Worm (Caenorhabditis elegans): ENCODE data around the gene C14A11.5.

Gene C14A11.5

DNA sequence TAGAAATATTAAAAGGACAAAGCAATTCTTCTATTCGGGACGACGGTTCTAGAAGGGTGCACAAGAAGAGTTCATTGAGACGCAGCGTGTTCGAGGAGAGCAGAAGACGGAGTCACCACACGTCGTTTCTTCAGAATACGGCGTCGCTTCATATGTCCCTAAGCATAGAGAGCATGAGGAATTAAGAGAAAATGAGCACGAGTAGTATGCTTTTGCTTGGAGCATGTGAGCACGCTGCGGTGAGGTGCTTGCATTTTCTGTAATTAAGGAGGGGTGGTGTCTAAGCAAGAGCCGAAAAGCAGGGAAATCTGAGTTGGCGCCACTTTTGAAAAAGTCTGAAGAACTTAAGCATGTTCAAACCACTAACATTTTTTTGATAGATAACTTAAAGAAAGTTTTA, at the start of gene C14A11.5:
TSS of gene C14A11.5 (minus strand) at position 139 of the 400 bp plus-strand sequence.
- TF ChIP-seq nhr-11 (tag; optimal IDR thresholded peaks at IDR 0.05) (no peak), tbx-2 (tag; optimal IDR thresholded peaks at IDR 0.05) (no peak), pqm-1 (tag; optimal IDR thresholded peaks at IDR 0.05) (no peak), nfya-1 (tag; optimal IDR thresholded peaks at IDR 0.05; ENCODE audit: insufficient read depth) (peak; percentile 38), lin-39 (tag; optimal IDR thresholded peaks at IDR 0.05) (peak; percentile 57), nhr-67 (tag; optimal IDR thresholded peaks at IDR 0.05) (no peak), hmg-11 (tag; optimal IDR thresholded peaks at IDR 0.05) (no peak), fkh-10 (GFP tag; optimal IDR thresholded peaks at IDR 0.05) (peak; percentile 72), R02D3.7 (tag; optimal IDR thresholded peaks at IDR 0.05) (no peak)

DNA sequence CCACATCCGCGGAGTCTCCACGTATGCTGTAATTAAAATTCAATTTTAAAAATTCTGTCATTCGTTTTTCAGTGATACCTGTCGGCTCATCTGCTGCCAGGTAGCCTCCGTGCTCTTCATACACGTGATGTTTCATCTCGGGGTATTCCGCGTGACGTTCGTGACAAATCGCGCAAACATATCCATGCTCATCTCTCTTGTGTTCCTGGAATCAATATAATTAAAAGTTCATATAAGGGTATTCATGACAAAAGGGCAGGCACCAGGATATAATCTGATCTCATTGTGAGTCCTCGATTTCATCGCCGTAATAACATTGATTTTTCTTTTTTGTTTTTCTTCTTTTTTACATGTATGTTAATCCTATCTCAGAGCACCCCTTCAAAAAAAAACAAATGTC, 46.6 kb upstream of the C14A11.5 start:
- TF ChIP-seq unc-62 (GFP tag; optimal IDR thresholded peaks at IDR 0.05) (no peak), ceh-9 (tag; optimal IDR thresholded peaks at IDR 0.05) (no peak), daf-12 (tag; optimal IDR thresholded peaks at IDR 0.05) (no peak), ama-1 (optimal IDR thresholded peaks at IDR 0.05) (peak; percentile 9), elt-2 (tag; optimal IDR thresholded peaks at IDR 0.05) (no peak)

DNA sequence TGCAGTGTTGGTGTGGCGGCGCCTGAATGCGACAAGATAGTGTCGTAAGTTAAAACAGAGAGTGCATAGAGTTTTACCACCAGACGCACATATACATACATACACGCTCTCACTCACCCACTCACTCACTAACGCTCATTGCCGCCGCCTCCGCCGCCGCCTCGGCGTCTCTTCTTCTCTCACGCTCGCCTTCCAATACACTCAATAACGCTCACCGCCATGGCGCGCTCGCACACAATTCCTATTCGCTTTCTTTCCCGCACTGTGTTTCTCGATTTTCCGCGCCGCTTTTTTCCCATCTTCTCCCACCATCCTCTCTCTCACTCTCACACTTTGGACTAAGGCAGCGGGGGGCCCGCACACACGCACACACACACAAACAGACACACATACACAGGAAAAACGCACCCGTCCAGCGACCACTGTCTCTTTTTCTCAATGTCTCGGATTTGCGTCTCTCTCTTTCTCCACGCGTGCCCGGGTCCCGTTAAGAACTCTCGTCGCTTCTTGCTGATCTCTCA, 45.1 kb upstream of the C14A11.5 start, which contains the start of gene kin-29:
TSS of gene kin-29 (minus strand) at position 51 of the 521 bp plus-strand sequence.
- peak; percentile 45 for TF ChIP-seq lin-15B (tag; optimal IDR thresholded peaks at IDR 0.05)
- TF ChIP-seq tbx-2 (tag; optimal IDR thresholded peaks at IDR 0.05), result peak; percentile 83
- TF ChIP-seq nhr-25 (tag; optimal IDR thresholded peaks at IDR 0.05), result peak; percentile 80
- TF ChIP-seq jun-1 (tag; optimal IDR thresholded peaks at IDR 0.05), result peak; percentile 92
- TF ChIP-seq ceh-82 (tag; optimal IDR thresholded peaks at IDR 0.05), result no peak
- TF ChIP-seq elt-2 (tag; optimal IDR thresholded peaks at IDR 0.05), result peak; percentile 83
- no peak for TF ChIP-seq eor-1 (tag; optimal IDR thresholded peaks at IDR 0.05)
- TF ChIP-seq egl-5 (tag; optimal IDR thresholded peaks at IDR 0.05), result peak; percentile 20
- peak; percentile 69 for TF ChIP-seq elt-1 (tag; optimal IDR thresholded peaks at IDR 0.05)
- TF ChIP-seq nhr-28 (tag; optimal IDR thresholded peaks at IDR 0.05), result no peak
- no peak for TF ChIP-seq ama-1 (optimal IDR thresholded peaks at IDR 0.05)
- no peak for TF ChIP-seq nhr-237 (tag; optimal IDR thresholded peaks at IDR 0.05)
- TF ChIP-seq ztf-4 (tag; optimal IDR thresholded peaks at IDR 0.05), result peak; percentile 28
- peak; percentile 61 for TF ChIP-seq unc-62 (GFP tag; optimal IDR thresholded peaks at IDR 0.05)
- TF ChIP-seq fos-1 (tag; optimal IDR thresholded peaks at IDR 0.05), result peak; percentile 68
- TF ChIP-seq ceh-28 (tag; optimal IDR thresholded peaks at IDR 0.05), result peak; percentile 71
- no peak for TF ChIP-seq ztf-11 (tag; optimal IDR thresholded peaks at IDR 0.05)
- TF ChIP-seq lin-39 (tag; optimal IDR thresholded peaks at IDR 0.05), result peak; percentile 77
- peak; percentile 18 for TF ChIP-seq zag-1 (tag; optimal IDR thresholded peaks at IDR 0.05)
- TF ChIP-seq nhr-23 (tag; optimal IDR thresholded peaks at IDR 0.05), result peak; percentile 56
- TF ChIP-seq ceh-16 (tag; optimal IDR thresholded peaks at IDR 0.05), result no peak
- TF ChIP-seq lsy-12 (tag; optimal IDR thresholded peaks at IDR 0.05), result peak; percentile 81
- TF ChIP-seq nhr-77 (tag; optimal IDR thresholded peaks at IDR 0.05), result no peak
- peak; percentile 70 for TF ChIP-seq nhr-11 (tag; optimal IDR thresholded peaks at IDR 0.05)
- no peak for TF ChIP-seq fkh-2 (tag; optimal IDR thresholded peaks at IDR 0.05)
- TF ChIP-seq aly-2 (tag; optimal IDR thresholded peaks at IDR 0.05), result no peak
- TF ChIP-seq pqm-1 (tag; optimal IDR thresholded peaks at IDR 0.05), result no peak
- peak; percentile 31 for TF ChIP-seq R02D3.7 (tag; optimal IDR thresholded peaks at IDR 0.05)
- peak; percentile 99 for TF ChIP-seq hmg-11 (tag; optimal IDR thresholded peaks at IDR 0.05)
- TF ChIP-seq nhr-12 (tag; optimal IDR thresholded peaks at IDR 0.05), result no peak
- TF ChIP-seq nfya-1 (tag; optimal IDR thresholded peaks at IDR 0.05; ENCODE audit: insufficient read depth), result peak; percentile 90
- peak; percentile 60 for TF ChIP-seq pha-4 (tag; optimal IDR thresholded peaks at IDR 0.05)
- no peak for TF ChIP-seq ZK546.5 (tag; optimal IDR thresholded peaks at IDR 0.05)
- TF ChIP-seq mdl-1 (tag; optimal IDR thresholded peaks at IDR 0.05), result peak; percentile 37
- no peak for TF ChIP-seq nhr-67 (tag; optimal IDR thresholded peaks at IDR 0.05)
- no peak for TF ChIP-seq ceh-9 (tag; optimal IDR thresholded peaks at IDR 0.05)
- peak; percentile 41 for TF ChIP-seq nhr-43 (tag; optimal IDR thresholded peaks at IDR 0.05; ENCODE audit: poor library complexity, severe bottlenecking)
- TF ChIP-seq nhr-76 (tag; optimal IDR thresholded peaks at IDR 0.05), result no peak
- TF ChIP-seq skn-1 (tag; optimal IDR thresholded peaks at IDR 0.05), result no peak
- no peak for TF ChIP-seq daf-12 (tag; optimal IDR thresholded peaks at IDR 0.05)
- no peak for TF ChIP-seq sea-2 (GFP tag; optimal IDR thresholded peaks at IDR 0.05)
- peak; percentile 65 for TF ChIP-seq fkh-10 (GFP tag; optimal IDR thresholded peaks at IDR 0.05)
- TF ChIP-seq elt-3 (tag; optimal IDR thresholded peaks at IDR 0.05), result no peak
- peak; percentile 50 for TF ChIP-seq snpc-4 (tag; optimal IDR thresholded peaks at IDR 0.05)
- TF ChIP-seq unc-39 (tag; optimal IDR thresholded peaks at IDR 0.05), result no peak
- no peak for TF ChIP-seq mml-1 (tag; optimal IDR thresholded peaks at IDR 0.05)
- peak; percentile 88 for TF ChIP-seq egl-27 (tag; optimal IDR thresholded peaks at IDR 0.05)

All from whole organism, L3 larva.